Worm (Caenorhabditis elegans): Measurements from ENCODE around the gene ugt-20.

ugt-20 gene

DNA sequence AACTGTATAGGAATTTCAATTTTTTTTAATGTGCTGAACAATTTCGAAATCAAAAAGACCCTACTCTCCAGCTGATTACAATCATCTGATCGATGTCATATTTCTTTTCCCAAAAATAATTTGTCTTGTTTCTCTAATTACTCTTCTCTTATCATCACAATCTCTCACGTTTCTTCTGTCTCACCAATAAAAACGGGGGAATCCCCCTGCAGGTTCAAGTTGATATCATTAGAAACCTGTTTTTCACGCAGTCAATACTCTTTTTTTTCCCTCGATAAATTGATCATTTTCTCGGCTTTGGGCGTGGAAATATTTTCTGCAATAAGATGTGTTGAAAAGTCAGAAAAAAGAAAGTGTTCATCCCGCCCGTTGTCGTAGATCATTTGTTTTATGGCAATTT lies 16.4 kb upstream of the ugt-20 start:
- TF ChIP-seq C06A6.2 (GFP tag; conservative IDR thresholded peaks at IDR 0.05) (peak; percentile 22; the same call in 1 of the 2 replicates), hrde-1 (tag; optimal IDR thresholded peaks at IDR 0.05; ENCODE audit: borderline replicate concordance) (no peak), chd-7 (tag; optimal IDR thresholded peaks at IDR 0.05) (peak; percentile 41), attf-5 (GFP tag; optimal IDR thresholded peaks at IDR 0.05) (peak; percentile 45), attf-3 (GFP tag; conservative IDR thresholded peaks at IDR 0.05) (no peak), B0336.3 (GFP tag; IDR thresholded peaks at IDR 0.05) (no peak), cebp-1 (GFP tag; IDR thresholded peaks at IDR 0.05) (peak; percentile 50; the same call in 1 of the 2 replicates), cebp-1 (tag; optimal IDR thresholded peaks at IDR 0.05) (peak; percentile 74), K11D2.4 (GFP tag; IDR thresholded peaks at IDR 0.05) (peak; percentile 56; the same call in 1 of the 2 replicates), lin-40 (tag; optimal IDR thresholded peaks at IDR 0.05) (peak; percentile 73), Y56A3A.18 (GFP tag; IDR thresholded peaks at IDR 0.05) (no peak), F33H1.4 (GFP tag; IDR thresholded peaks at IDR 0.05) (no peak), die-1 (tag; optimal IDR thresholded peaks at IDR 0.05) (peak; percentile 64), ztf-26 (tag; optimal IDR thresholded peaks at IDR 0.05) (peak; percentile 48), madf-6 (GFP tag; IDR thresholded peaks at IDR 0.05) (no peak), nhr-80 (tag; optimal IDR thresholded peaks at IDR 0.05) (peak; percentile 77), somi-1 (GFP tag; optimal IDR thresholded peaks at IDR 0.05) (peak; percentile 91), snpc-4 (GFP tag; optimal IDR thresholded peaks at IDR 0.05) (no peak), snpc-4 (tag; optimal IDR thresholded peaks at IDR 0.05) (peak in 1 of 4 experiments; percentile 46), unc-62 (GFP tag; optimal IDR thresholded peaks at IDR 0.05) (peak; percentile 10)

- TF ChIP-seq ztf-18 (tag; optimal IDR thresholded peaks at IDR 0.05): peak; percentile 16
- TF ChIP-seq tlf-1 (GFP tag; optimal IDR thresholded peaks at IDR 0.05): no peak
- peak; percentile 38 for TF ChIP-seq ztf-22 (GFP tag; optimal IDR thresholded peaks at IDR 0.05)
- TF ChIP-seq Y95B8A.8 (GFP tag; IDR thresholded peaks at IDR 0.05): no peak
- TF ChIP-seq lin-35 (GFP tag; optimal IDR thresholded peaks at IDR 0.05): peak in 1 of 3 experiments; percentile 21
- TF ChIP-seq F23B12.7 (tag; optimal IDR thresholded peaks at IDR 0.05; ENCODE audit: insufficient read depth): no peak
- no peak for TF ChIP-seq T07F8.4 (tag; optimal IDR thresholded peaks at IDR 0.05)
- TF ChIP-seq rcor-1 (GFP tag; IDR thresholded peaks at IDR 0.05): 0 out of 2 replicates have a peak, but pooled peaks have one; percentile 35
- peak; percentile 81 for TF ChIP-seq ceh-27 (GFP tag; optimal IDR thresholded peaks at IDR 0.05)
- peak; percentile 61 for TF ChIP-seq ZK185.1 (tag; optimal IDR thresholded peaks at IDR 0.05; ENCODE audit: poor library complexity, severe bottlenecking)
- TF ChIP-seq F10E7.11 (tag; optimal IDR thresholded peaks at IDR 0.05): no peak
- no peak for TF ChIP-seq gei-17 (GFP tag; optimal IDR thresholded peaks at IDR 0.05)
- peak; percentile 32 for TF ChIP-seq madf-10 (tag; optimal IDR thresholded peaks at IDR 0.05)
- TF ChIP-seq ceh-79 (tag; optimal IDR thresholded peaks at IDR 0.05): no peak
- no peak for TF ChIP-seq rpc-1 (optimal IDR thresholded peaks at IDR 0.05)
- no peak for TF ChIP-seq rpc-1 (tag; optimal IDR thresholded peaks at IDR 0.05)
- TF ChIP-seq hrde-1 (tag; optimal IDR thresholded peaks at IDR 0.05; ENCODE audit: borderline replicate concordance): no peak
- TF ChIP-seq attf-6 (GFP tag; IDR thresholded peaks at IDR 0.05): no peak
- TF ChIP-seq attf-3 (GFP tag; conservative IDR thresholded peaks at IDR 0.05): no peak
- TF ChIP-seq nfya-2 (GFP tag; IDR thresholded peaks at IDR 0.05): no peak
- peak; percentile 65 for TF ChIP-seq sptf-2 (GFP tag; optimal IDR thresholded peaks at IDR 0.05)
- TF ChIP-seq atf-7 (tag; optimal IDR thresholded peaks at IDR 0.05): peak; percentile 81
- no peak for TF ChIP-seq C17E4.6 (GFP tag; IDR thresholded peaks at IDR 0.05)
- no peak for TF ChIP-seq nhr-120 (GFP tag; IDR thresholded peaks at IDR 0.05)
- TF ChIP-seq F52B5.7 (tag; optimal IDR thresholded peaks at IDR 0.05): no peak
- TF ChIP-seq repo-1 (tag; optimal IDR thresholded peaks at IDR 0.05): no peak
- TF ChIP-seq F39B2.1 (GFP tag; IDR thresholded peaks at IDR 0.05): no peak
- TF ChIP-seq ceh-100 (GFP tag; IDR thresholded peaks at IDR 0.05): no peak
- TF ChIP-seq lin-54 (GFP tag; optimal IDR thresholded peaks at IDR 0.05): no peak
Observed at ce11 chrIV:6097040-6097928, 13.9 kb upstream of the ugt-20 start.
